Worm (Caenorhabditis elegans): ENCODE measurements around the gene fbxc-52.

fbxc-52 gene

DNA sequence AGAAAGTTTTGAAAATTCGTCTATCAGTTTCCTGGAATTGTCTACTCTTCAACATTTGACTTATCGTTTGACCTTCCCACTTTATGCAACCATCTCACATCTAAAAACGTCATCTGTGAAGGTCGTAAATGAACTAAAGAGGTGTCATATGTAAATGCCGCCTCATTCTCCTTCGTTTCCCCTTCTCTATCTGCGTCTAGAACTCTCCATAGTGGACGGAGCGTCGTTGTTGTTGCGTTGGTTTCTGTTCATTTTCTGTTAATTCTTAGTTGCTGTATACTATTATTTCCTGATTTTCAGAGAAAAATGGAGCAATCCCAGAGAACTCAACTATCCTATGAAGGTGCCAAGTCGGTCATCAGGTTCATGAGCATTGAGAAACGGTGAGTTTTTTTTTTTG, at the start of gene fbxc-52:
Gene fbxc-52 (plus strand): TSS at position 301 of the 400 bp plus-strand sequence.
- no peak for TF ChIP-seq eyg-1 (tag; optimal IDR thresholded peaks at IDR 0.05)
- TF ChIP-seq madf-2 (tag; optimal IDR thresholded peaks at IDR 0.05): no peak
- no peak for TF ChIP-seq C08G9.2 (tag; optimal IDR thresholded peaks at IDR 0.05)
- TF ChIP-seq elt-4 (tag; optimal IDR thresholded peaks at IDR 0.05): no peak
- TF ChIP-seq pqm-1 (tag; optimal IDR thresholded peaks at IDR 0.05): no peak
- TF ChIP-seq fax-1 (tag; optimal IDR thresholded peaks at IDR 0.05): no peak

ce11 chrII:3669315-3669714, 47.7 kb upstream of the fbxc-52 start, which contains the start of gene srx-97:
TSS of gene srx-97 (minus strand) at chrII:3669415.
- TF ChIP-seq ceh-22 (tag; optimal IDR thresholded peaks at IDR 0.05) (no peak), pat-9 (tag; optimal IDR thresholded peaks at IDR 0.05) (no peak), Y22D7AL.16 (tag; optimal IDR thresholded peaks at IDR 0.05) (no peak), fax-1 (tag; optimal IDR thresholded peaks at IDR 0.05) (no peak)

ce11 chrII:3670956-3671355, 46.1 kb upstream of the fbxc-52 start, which contains the start of gene srx-98:
TSS of gene srx-98 (minus strand) at chrII:3671056.
- no peak for TF ChIP-seq hlh-30 (tag; optimal IDR thresholded peaks at IDR 0.05; ENCODE audit: insufficient read depth)
- no peak for TF ChIP-seq sox-2 (GFP tag; IDR thresholded peaks at IDR 0.05)
- no peak for TF ChIP-seq npax-4 (tag; optimal IDR thresholded peaks at IDR 0.05)

DNA sequence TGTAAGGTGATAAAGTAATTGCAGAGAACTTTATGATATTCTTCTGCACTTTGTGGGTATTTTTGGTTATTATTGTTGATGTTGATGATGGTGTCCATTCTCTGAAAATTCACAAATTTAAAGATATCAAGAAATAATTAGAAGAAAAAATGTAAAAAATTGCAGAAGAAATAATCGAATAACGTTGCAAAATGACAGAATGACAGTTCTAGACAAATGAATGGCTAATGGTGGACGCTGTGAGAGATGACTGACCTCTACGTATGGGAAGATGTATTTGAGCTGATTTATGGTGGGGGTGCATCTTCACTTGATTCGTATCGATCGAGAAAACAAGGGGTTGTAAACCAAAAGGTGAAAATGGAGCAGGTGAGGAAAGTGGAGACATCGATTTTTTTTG, 43.6 kb upstream of the fbxc-52 start, which contains the start of gene sea-1:
Gene sea-1 (minus strand): TSS at position 101 of the 400 bp plus-strand sequence.
- no peak for TF ChIP-seq odd-2 (tag; optimal IDR thresholded peaks at IDR 0.05)
- TF ChIP-seq C38D4.7 (GFP tag; optimal IDR thresholded peaks at IDR 0.05): no peak
- TF ChIP-seq ceh-2 (tag; optimal IDR thresholded peaks at IDR 0.05): no peak
- TF ChIP-seq fkh-10 (GFP tag; optimal IDR thresholded peaks at IDR 0.05): no peak
- no peak for TF ChIP-seq ama-1 (optimal IDR thresholded peaks at IDR 0.05)
- TF ChIP-seq fax-1 (tag; optimal IDR thresholded peaks at IDR 0.05): no peak
- TF ChIP-seq pqm-1 (tag; optimal IDR thresholded peaks at IDR 0.05): no peak
- TF ChIP-seq pag-3 (tag; optimal IDR thresholded peaks at IDR 0.05; ENCODE audit: borderline replicate concordance): no peak
- no peak for TF ChIP-seq pha-4 (tag; optimal IDR thresholded peaks at IDR 0.05)
- no peak for TF ChIP-seq unc-3 (GFP tag; conservative IDR thresholded peaks at IDR 0.05)
- no peak for TF ChIP-seq unc-3 (tag; optimal IDR thresholded peaks at IDR 0.05)
- no peak for TF ChIP-seq elt-2 (tag; optimal IDR thresholded peaks at IDR 0.05)

ce11 chrII:3675176-3675575, 41.9 kb upstream of the fbxc-52 start, which contains the start of gene F19B10.2:
TSS of gene F19B10.2 (plus strand) at chrII:3675476.
- TF ChIP-seq nhr-232 (tag; optimal IDR thresholded peaks at IDR 0.05) (no peak), pqm-1 (tag; optimal IDR thresholded peaks at IDR 0.05) (no peak), sox-2 (GFP tag; IDR thresholded peaks at IDR 0.05) (no peak), dmd-4 (tag; optimal IDR thresholded peaks at IDR 0.05; ENCODE audit: borderline replicate concordance) (no peak), madf-2 (tag; optimal IDR thresholded peaks at IDR 0.05) (no peak)

DNA sequence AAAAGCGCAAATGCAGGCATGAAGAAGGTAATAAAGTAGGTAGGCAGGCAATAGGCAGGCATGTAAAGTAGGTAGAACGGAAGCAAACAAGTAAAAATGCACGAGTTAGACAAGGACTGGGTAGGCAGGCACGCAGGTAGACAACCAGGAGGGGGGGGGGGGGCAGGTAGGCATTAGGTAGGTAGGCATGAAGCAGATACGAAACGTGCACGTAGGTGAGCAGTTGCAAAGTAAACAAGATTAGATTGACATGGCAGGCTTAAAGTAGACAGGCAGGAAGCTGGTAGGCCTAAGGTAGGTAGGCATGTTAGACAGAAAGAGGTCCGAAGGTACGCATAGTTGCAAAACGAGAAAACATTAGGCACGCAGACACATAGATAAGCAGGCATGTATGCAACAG, 38.1 kb upstream of the fbxc-52 start:
- no peak for TF ChIP-seq K09A11.1 (tag; optimal IDR thresholded peaks at IDR 0.05; ENCODE audit: insufficient read depth)
- no peak for TF ChIP-seq pat-9 (tag; optimal IDR thresholded peaks at IDR 0.05)

ce11 chrII:3680366-3680765, 36.7 kb upstream of the fbxc-52 start:
- TF ChIP-seq hlh-30 (tag; optimal IDR thresholded peaks at IDR 0.05; ENCODE audit: insufficient read depth) (no peak), ceh-30 (tag; optimal IDR thresholded peaks at IDR 0.05) (no peak), madf-2 (tag; optimal IDR thresholded peaks at IDR 0.05) (no peak), tbx-7 (tag; optimal IDR thresholded peaks at IDR 0.05) (no peak), ztf-16 (tag; optimal IDR thresholded peaks at IDR 0.05) (no peak), ets-4 (tag; optimal IDR thresholded peaks at IDR 0.05) (no peak), mec-3 (tag; optimal IDR thresholded peaks at IDR 0.05; ENCODE audit: borderline replicate concordance) (no peak), odd-2 (tag; optimal IDR thresholded peaks at IDR 0.05) (no peak), ceh-9 (tag; optimal IDR thresholded peaks at IDR 0.05) (no peak), dmd-4 (tag; optimal IDR thresholded peaks at IDR 0.05; ENCODE audit: borderline replicate concordance) (no peak), tbx-2 (tag; optimal IDR thresholded peaks at IDR 0.05) (no peak), ceh-22 (tag; optimal IDR thresholded peaks at IDR 0.05) (no peak), elt-4 (tag; optimal IDR thresholded peaks at IDR 0.05) (no peak), elt-2 (tag; optimal IDR thresholded peaks at IDR 0.05) (no peak), nfya-1 (tag; optimal IDR thresholded peaks at IDR 0.05) (no peak)

All from whole organism, late embryonic.